Worm (Caenorhabditis elegans) whole organism, L1 larva: ENCODE results near the gene chca-1.

Source experiments
- F16B12.6 ChIP-seq: fragments of 150-350 bp; optimal IDR thresholded peaks from 2 replicates; lab custom pipeline; 2014; ENCODE audit warnings: missing biosample characterization, missing genetic modification characterization
- fkh-10 ChIP-seq: sonication (generic microtip); optimal IDR thresholded peaks from 2 replicates; lab custom pipeline; 2017; ENCODE audit warnings: missing biosample characterization, missing genetic modification reagents, missing genetic modification characterization
- nhr-237 ChIP-seq: fragments of 150-350 bp; optimal IDR thresholded peaks from 2 replicates; lab custom pipeline; 2014; ENCODE audit warnings: missing biosample characterization, missing genetic modification characterization
- nhr-47 ChIP-seq: sonication (generic microtip); optimal IDR thresholded peaks from 2 replicates; lab custom pipeline; 2016; ENCODE audit warnings: mild to moderate bottlenecking, missing genetic modification characterization, moderate library complexity, missing compliant biosample characterization
- pax-3 ChIP-seq: fragments of 200-800 bp; sonication (Bioruptor generic); optimal IDR thresholded peaks from 2 replicates; lab custom pipeline; 2018; ENCODE audit warnings: mild to moderate bottlenecking, missing genetic modification characterization, moderate library complexity, missing compliant biosample characterization
- pqm-1 ChIP-seq: sonication (generic microtip); optimal IDR thresholded peaks from 3 replicates; lab custom pipeline; 2017; ENCODE audit warnings: missing biosample characterization, missing genetic modification characterization
- skn-1 ChIP-seq: fragments of 150-350 bp; optimal IDR thresholded peaks from 2 replicates; lab custom pipeline; 2014; ENCODE audit warnings: missing biosample characterization, missing genetic modification characterization
- sptf-1 ChIP-seq: fragments of 150-350 bp; optimal IDR thresholded peaks from 2 replicates; lab custom pipeline; 2014; ENCODE audit warnings: missing biosample characterization, missing genetic modification characterization
- unc-62 ChIP-seq: fragments of 150-350 bp; optimal IDR thresholded peaks from 2 replicates; lab custom pipeline; 2014; ENCODE audit warnings: missing biosample characterization, missing genetic modification reagents, missing genetic modification characterization

DNA sequence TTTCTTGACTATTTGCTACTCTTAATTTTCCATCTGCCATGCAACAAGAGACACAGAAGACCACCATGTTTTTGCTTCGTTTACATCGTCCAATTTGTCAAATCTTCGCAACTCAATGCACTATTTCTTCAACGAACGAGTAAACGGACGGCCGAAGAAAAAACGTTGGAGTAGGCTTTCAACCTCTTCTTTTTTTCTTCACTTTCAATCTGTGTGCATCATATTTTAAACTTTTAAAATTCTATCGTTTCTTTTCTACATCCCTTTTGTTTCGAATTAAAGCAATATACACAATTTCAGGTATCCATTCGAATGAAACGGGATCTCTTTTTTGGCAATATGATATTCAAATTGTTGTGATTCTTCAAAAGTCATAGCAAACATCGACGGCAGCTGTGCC lies 6.6 kb downstream of the chca-1 start, which contains the start of gene acc-1:
- TF ChIP-seq pqm-1 (tag; lab: Kevin White, UChicago) (no peak), F16B12.6 (tag; lab: Kevin White, UChicago) (no peak), nhr-47 (tag; lab: Kevin White, UChicago) (no peak), pax-3 (tag; lab: Kevin White, UChicago) (no peak), sptf-1 (no peak), skn-1 (no peak), unc-62 (GFP tag; lab: Kevin White, UChicago) (no peak), nhr-237 (tag; lab: Kevin White, UChicago) (no peak), fkh-10 (GFP tag; lab: Kevin White, UChicago) (no peak)
